Worm (Caenorhabditis elegans): Measurements from ENCODE around the gene R02D5.4.

The R02D5.4 gene

DNA sequence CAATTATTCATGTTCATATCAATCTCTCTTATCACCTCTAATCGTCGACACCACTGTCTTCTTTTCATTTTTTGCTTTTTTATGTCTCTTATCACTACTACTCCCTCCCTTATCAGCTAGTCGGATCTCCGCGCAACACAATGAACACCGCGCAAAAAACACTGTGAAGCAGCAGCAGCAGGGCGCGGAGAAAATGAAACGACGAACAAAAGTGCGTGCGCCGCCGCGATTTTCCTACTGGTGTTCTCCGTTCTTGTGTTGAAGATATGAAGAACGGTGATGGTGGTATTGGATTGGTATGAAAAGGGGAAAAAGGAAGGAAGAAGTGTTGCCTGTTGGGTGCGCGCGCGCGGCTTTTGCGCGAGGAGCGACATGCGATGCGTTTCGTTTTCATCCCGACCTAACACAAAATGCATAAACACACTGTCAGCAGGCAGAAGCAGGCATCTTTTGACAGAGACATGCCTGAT is 21.3 kb upstream of the R02D5.4 start:
- TF ChIP-seq nhr-129 (tag; optimal IDR thresholded peaks at IDR 0.05) (no peak), ceh-16 (tag; optimal IDR thresholded peaks at IDR 0.05) (peak; percentile 89), elt-1 (tag; optimal IDR thresholded peaks at IDR 0.05) (peak; percentile 85), lin-13 (GFP tag; optimal IDR thresholded peaks at IDR 0.05) (no peak), F13H6.1 (tag; optimal IDR thresholded peaks at IDR 0.05) (no peak), mdl-1 (tag; optimal IDR thresholded peaks at IDR 0.05) (peak in 1 of 2 experiments; percentile 4), mab-5 (tag; optimal IDR thresholded peaks at IDR 0.05) (no peak), nhr-11 (tag; optimal IDR thresholded peaks at IDR 0.05) (no peak), unc-62 (GFP tag; optimal IDR thresholded peaks at IDR 0.05) (no peak), aly-2 (tag; optimal IDR thresholded peaks at IDR 0.05) (no peak), fos-1 (tag; optimal IDR thresholded peaks at IDR 0.05) (peak; percentile 90), Y55F3AM.14 (GFP tag; optimal IDR thresholded peaks at IDR 0.05) (no peak), ZK546.5 (tag; optimal IDR thresholded peaks at IDR 0.05) (no peak), lin-39 (tag; optimal IDR thresholded peaks at IDR 0.05) (no peak), blmp-1 (tag; optimal IDR thresholded peaks at IDR 0.05; ENCODE audit: insufficient read depth) (peak; percentile 33), nhr-10 (tag; optimal IDR thresholded peaks at IDR 0.05) (no peak), nhr-21 (tag; optimal IDR thresholded peaks at IDR 0.05) (peak; percentile 85), sma-9 (GFP tag; optimal IDR thresholded peaks at IDR 0.05) (peak; percentile 40), sma-9 (tag; optimal IDR thresholded peaks at IDR 0.05) (no peak), skn-1 (tag; optimal IDR thresholded peaks at IDR 0.05) (peak; percentile 28), egl-27 (tag; optimal IDR thresholded peaks at IDR 0.05) (peak; percentile 73), dmd-4 (tag; optimal IDR thresholded peaks at IDR 0.05) (no peak), sma-3 (GFP tag; optimal IDR thresholded peaks at IDR 0.05) (peak; percentile 44), unc-55 (GFP tag; optimal IDR thresholded peaks at IDR 0.05) (no peak), nhr-25 (tag; optimal IDR thresholded peaks at IDR 0.05) (peak; percentile 48), sem-4 (tag; optimal IDR thresholded peaks at IDR 0.05) (peak; percentile 42), gmeb-1 (tag; optimal IDR thresholded peaks at IDR 0.05) (peak; percentile 24), nhr-23 (tag; optimal IDR thresholded peaks at IDR 0.05) (no peak), lin-11 (tag; optimal IDR thresholded peaks at IDR 0.05) (no peak), peb-1 (tag; optimal IDR thresholded peaks at IDR 0.05) (no peak), nhr-237 (tag; optimal IDR thresholded peaks at IDR 0.05) (no peak)

DNA sequence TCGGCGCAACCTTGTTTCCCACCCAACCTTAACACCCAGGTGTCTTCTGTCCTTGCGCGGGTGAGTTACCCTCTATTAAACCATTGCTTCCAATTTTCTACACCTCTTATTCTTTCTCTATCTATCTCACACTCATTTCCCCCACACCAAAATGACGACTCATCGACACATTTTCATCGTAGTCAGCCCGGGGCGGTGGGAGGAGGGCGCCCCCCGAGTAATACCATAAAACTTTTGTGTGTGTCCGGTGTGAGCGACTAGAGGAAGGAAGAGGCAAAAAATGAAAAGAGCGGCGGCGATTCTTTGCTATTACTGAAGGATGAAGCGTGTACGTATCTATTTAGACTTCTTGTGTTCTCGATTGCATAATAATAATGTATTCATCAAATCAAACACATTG is 20.3 kb upstream of the R02D5.4 start:
- TF ChIP-seq fos-1 (tag; optimal IDR thresholded peaks at IDR 0.05): peak; percentile 68
- peak; percentile 41 for TF ChIP-seq ceh-16 (tag; optimal IDR thresholded peaks at IDR 0.05)
- TF ChIP-seq dmd-4 (tag; optimal IDR thresholded peaks at IDR 0.05): no peak

ce11 chrV:14504120-14504519 is 19.6 kb upstream of the R02D5.4 start:
- TF ChIP-seq crh-2 (tag; optimal IDR thresholded peaks at IDR 0.05) (no peak), ZK546.5 (tag; optimal IDR thresholded peaks at IDR 0.05) (no peak), elt-1 (tag; optimal IDR thresholded peaks at IDR 0.05) (no peak), lin-11 (tag; optimal IDR thresholded peaks at IDR 0.05) (no peak), nhr-21 (tag; optimal IDR thresholded peaks at IDR 0.05) (no peak), fos-1 (tag; optimal IDR thresholded peaks at IDR 0.05) (peak; percentile 32), ama-1 (optimal IDR thresholded peaks at IDR 0.05) (no peak), zag-1 (tag; optimal IDR thresholded peaks at IDR 0.05) (no peak)

DNA sequence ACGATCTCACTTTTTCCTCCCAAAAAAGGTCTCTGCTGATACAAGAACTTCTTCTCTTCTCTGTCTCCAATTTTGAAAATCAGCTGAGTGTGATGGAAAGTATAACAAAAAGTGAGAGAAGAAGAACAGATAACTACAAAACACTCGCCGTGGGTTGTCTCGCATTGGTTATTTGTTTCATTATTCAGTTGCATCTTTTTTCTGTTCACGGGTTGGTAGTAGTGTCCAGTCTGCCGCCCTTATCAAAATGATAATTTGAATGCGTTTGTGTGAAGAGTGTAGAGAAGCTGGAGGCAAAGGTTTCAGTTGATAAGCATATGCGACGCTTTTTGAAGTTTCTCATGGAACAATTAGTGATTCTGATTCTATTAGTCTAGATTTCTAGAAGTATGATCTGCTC is 18.6 kb upstream of the R02D5.4 start:
- TF ChIP-seq C34F6.9 (tag; optimal IDR thresholded peaks at IDR 0.05) (no peak), sma-3 (GFP tag; optimal IDR thresholded peaks at IDR 0.05) (peak; percentile 8), mdl-1 (tag; optimal IDR thresholded peaks at IDR 0.05) (no peak), nhr-237 (tag; optimal IDR thresholded peaks at IDR 0.05) (no peak), mbf-1 (tag; optimal IDR thresholded peaks at IDR 0.05) (no peak), sma-9 (GFP tag; optimal IDR thresholded peaks at IDR 0.05) (peak; percentile 1), sma-9 (tag; optimal IDR thresholded peaks at IDR 0.05) (no peak), unc-55 (GFP tag; optimal IDR thresholded peaks at IDR 0.05) (no peak), ZK546.5 (tag; optimal IDR thresholded peaks at IDR 0.05) (no peak), ceh-16 (tag; optimal IDR thresholded peaks at IDR 0.05) (no peak), fos-1 (tag; optimal IDR thresholded peaks at IDR 0.05) (peak; percentile 92), nhr-21 (tag; optimal IDR thresholded peaks at IDR 0.05) (no peak), gmeb-1 (tag; optimal IDR thresholded peaks at IDR 0.05) (no peak), nhr-6 (tag; optimal IDR thresholded peaks at IDR 0.05) (no peak), lin-39 (tag; optimal IDR thresholded peaks at IDR 0.05) (no peak), ama-1 (optimal IDR thresholded peaks at IDR 0.05) (no peak), blmp-1 (tag; optimal IDR thresholded peaks at IDR 0.05; ENCODE audit: insufficient read depth) (no peak), nhr-23 (tag; optimal IDR thresholded peaks at IDR 0.05) (no peak), F13H6.1 (tag; optimal IDR thresholded peaks at IDR 0.05) (no peak), unc-39 (tag; optimal IDR thresholded peaks at IDR 0.05) (no peak), skn-1 (tag; optimal IDR thresholded peaks at IDR 0.05) (peak; percentile 47)

All from whole organism, L2 larva.